Fruit fly (Drosophila melanogaster) whole organism, embryonic: Measurements from ENCODE around the gene Cpsf5.

Experiments used
- Asciz ChIP-seq: fragments of 200-800 bp; sonication (Bioruptor generic); optimal IDR thresholded peaks from 2 replicates; lab custom pipeline; 2017; ENCODE audit warnings: missing biosample characterization, mild to moderate bottlenecking, missing genetic modification characterization, missing genetic modification reagents
- Awh ChIP-seq: fragments of 200-800 bp; sonication (Bioruptor generic); IDR thresholded peaks from 2 replicates; pipeline ENCODE4, ENCODE4 v1.3.6; 2022; ENCODE audit warnings: missing biosample characterization, missing genetic modification characterization
- B-H1 ChIP-seq: fragments of 200-800 bp; sonication (Bioruptor generic); IDR thresholded peaks from 3 replicates; pipeline ENCODE4 v1.3.6; 2022; ENCODE audit warnings: missing biosample characterization, missing genetic modification characterization
- CG10209 ChIP-seq: fragments of 200-800 bp; sonication (Bioruptor generic); optimal IDR thresholded peaks from 3 replicates; lab custom pipeline; 2017; ENCODE audit warnings: missing biosample characterization, mild to moderate bottlenecking, missing genetic modification characterization, missing genetic modification reagents
- CG10543 ChIP-seq: fragments of 200-800 bp; sonication (Bioruptor generic); optimal IDR thresholded peaks from 3 replicates; lab custom pipeline; 2017; ENCODE audit warnings: missing biosample characterization, mild to moderate bottlenecking, missing genetic modification characterization, moderate library complexity
- CG11398 ChIP-seq: fragments of 200-800 bp; sonication (Bioruptor generic); optimal IDR thresholded peaks from 2 replicates; lab custom pipeline; 2016; ENCODE audit warnings: missing biosample characterization, missing genetic modification characterization
- CG14441 ChIP-seq: fragments of 200-800 bp; sonication (Bioruptor generic); IDR thresholded peaks from 2 replicates; pipeline ENCODE4 v1.3.6; 2022; ENCODE audit warnings: missing biosample characterization, missing genetic modification characterization
- CG15011 ChIP-seq: fragments of 200-800 bp; sonication (Bioruptor generic); optimal IDR thresholded peaks from 3 replicates; lab custom pipeline; 2018; ENCODE audit warnings: missing biosample characterization, mild to moderate bottlenecking, missing genetic modification characterization
- CG17186 ChIP-seq: fragments of 200-800 bp; sonication (Bioruptor generic); optimal IDR thresholded peaks from 3 replicates; lab custom pipeline; 2017; ENCODE audit warnings: missing biosample characterization, missing genetic modification reagents, missing genetic modification characterization
- CG17802 ChIP-seq: fragments of 200-800 bp; sonication (Bioruptor generic); optimal IDR thresholded peaks from 2 replicates; lab custom pipeline; 2018; ENCODE audit warnings: missing biosample characterization, mild to moderate bottlenecking, missing genetic modification characterization, moderate library complexity
- CG2116 ChIP-seq: fragments of 200-800 bp; sonication (Bioruptor generic); optimal IDR thresholded peaks from 3 replicates; lab custom pipeline; 2018; ENCODE audit warnings: missing biosample characterization, mild to moderate bottlenecking, missing genetic modification characterization
- CG2889 ChIP-seq: fragments of 200-800 bp; sonication (Bioruptor generic); IDR thresholded peaks from 3 replicates; pipeline ENCODE4 v1.3.6; 2022; ENCODE audit warnings: missing biosample characterization, missing genetic modification characterization
- CG31441 ChIP-seq: fragments of 200-800 bp; sonication (Bioruptor generic); IDR thresholded peaks from 2 replicates; pipeline ENCODE4 v1.3.6; 2022; ENCODE audit warnings: missing biosample characterization, missing genetic modification characterization
- CG32767 ChIP-seq: fragments of 200-800 bp; sonication (Bioruptor generic); IDR thresholded peaks from 2 replicates; pipeline ENCODE4 v1.3.6; 2022; ENCODE audit warnings: missing biosample characterization, missing genetic modification characterization
- CG3726 ChIP-seq: fragments of 200-800 bp; sonication (Bioruptor generic); IDR thresholded peaks from 3 replicates; pipeline ENCODE4, ENCODE4 v1.3.6; 2022; ENCODE audit warnings: missing biosample characterization, missing genetic modification characterization
- CG4730 ChIP-seq: fragments of 200-800 bp; sonication (Bioruptor generic); IDR thresholded peaks from 2 replicates; pipeline ENCODE4 v1.3.6; 2022; ENCODE audit warnings: missing biosample characterization, missing genetic modification characterization
- CG5245 ChIP-seq: fragments of 200-800 bp; sonication (Bioruptor generic); optimal IDR thresholded peaks from 3 replicates; lab custom pipeline; 2016; ENCODE audit warnings: missing biosample characterization, missing genetic modification characterization
- CG7357 ChIP-seq: fragments of 200-800 bp; sonication (Bioruptor generic); IDR thresholded peaks from 3 replicates; pipeline ENCODE4 v1.3.6; 2022; ENCODE audit warnings: missing biosample characterization, missing genetic modification characterization
- CG8388 ChIP-seq: fragments of 200-800 bp; sonication (Bioruptor generic); optimal IDR thresholded peaks from 2 replicates; lab custom pipeline; 2019; ENCODE audit warnings: missing biosample characterization, mild to moderate bottlenecking, missing genetic modification characterization, moderate library complexity
- CG9932 ChIP-seq: fragments of 200-800 bp; sonication (Bioruptor generic); IDR thresholded peaks from 2 replicates; pipeline ENCODE4 v1.3.6; 2022; ENCODE audit warnings: missing biosample characterization, missing genetic modification characterization
- CTCF ChIP-seq: fragments of 200-800 bp; sonication (Bioruptor generic); optimal IDR thresholded peaks from 2 replicates; lab custom pipeline; 2017; ENCODE audit warnings: missing biosample characterization, mild to moderate bottlenecking, missing genetic modification characterization, moderate library complexity
- Chrac-16 ChIP-seq: fragments of 200-800 bp; sonication (Bioruptor generic); optimal IDR thresholded peaks from 3 replicates; lab custom pipeline; 2016; ENCODE audit warnings: missing biosample characterization, missing genetic modification characterization
- CrebB ChIP-seq: fragments of 200-800 bp; sonication (Bioruptor generic); optimal IDR thresholded peaks from 3 replicates; lab custom pipeline; 2018; ENCODE audit warnings: missing biosample characterization, mild to moderate bottlenecking, missing genetic modification characterization
- D19B ChIP-seq: fragments of 200-800 bp; sonication (Bioruptor generic); optimal IDR thresholded peaks from 2 replicates; lab custom pipeline; 2017; ENCODE audit warnings: missing biosample characterization, mild to moderate bottlenecking, missing genetic modification characterization
- Dek ChIP-seq: fragments of 200-800 bp; sonication (Bioruptor generic); optimal IDR thresholded peaks from 3 replicates; lab custom pipeline; 2019; ENCODE audit warnings: missing biosample characterization, mild to moderate bottlenecking, missing genetic modification characterization, moderate library complexity
- Fer1 ChIP-seq: fragments of 200-800 bp; sonication (Bioruptor generic); optimal IDR thresholded peaks from 2 replicates; lab custom pipeline; 2017; ENCODE audit warnings: missing biosample characterization, mild to moderate bottlenecking, missing genetic modification characterization
- Fer2 ChIP-seq: fragments of 200-800 bp; sonication (Bioruptor generic); optimal IDR thresholded peaks from 2 replicates; lab custom pipeline; 2018; ENCODE audit warnings: missing biosample characterization, mild to moderate bottlenecking, missing genetic modification characterization, moderate library complexity
- H2.0 ChIP-seq: fragments of 200-800 bp; sonication (Bioruptor generic); IDR thresholded peaks from 2 replicates; pipeline ENCODE4 v1.3.6; 2022; ENCODE audit warnings: missing biosample characterization, missing genetic modification characterization
- HLH54F ChIP-seq: fragments of 200-800 bp; sonication (Bioruptor generic); optimal IDR thresholded peaks from 3 replicates; lab custom pipeline; 2016; ENCODE audit warnings: missing biosample characterization, missing genetic modification characterization
- Hr3 ChIP-seq: fragments of 200-800 bp; sonication (Bioruptor generic); optimal IDR thresholded peaks from 3 replicates; lab custom pipeline; 2016; ENCODE audit warnings: missing biosample characterization, missing genetic modification characterization
- Hr78 ChIP-seq, 2 experiments: fragments of 200-800 bp in 1 of 2; fragments of >200 bp in 1 of 2; sonication (Bioruptor generic) in 1 of 2; optimal IDR thresholded peaks; 2 replicates each; lab custom pipeline; 2017 to 2019; ENCODE audit warnings: missing biosample characterization in 2 of 2, missing genetic modification characterization in 2 of 2, mild to moderate bottlenecking in 1 of 2, moderate library complexity in 1 of 2
- Hsf ChIP-seq: fragments of 200-800 bp; sonication (Bioruptor generic); optimal IDR thresholded peaks from 3 replicates; lab custom pipeline; 2016; ENCODE audit warnings: missing biosample characterization, missing genetic modification characterization
- NK7.1 ChIP-seq: fragments of 200-800 bp; sonication (Bioruptor generic); optimal IDR thresholded peaks from 3 replicates; lab custom pipeline; 2016; ENCODE audit warnings: missing biosample characterization, missing genetic modification characterization
- Ptx1 ChIP-seq: fragments of 200-800 bp; sonication (Bioruptor generic); IDR thresholded peaks from 2 replicates; pipeline ENCODE4 v1.3.6; 2022; ENCODE audit warnings: missing biosample characterization, missing genetic modification characterization
- ac ChIP-seq: fragments of 200-800 bp; sonication (Bioruptor generic); optimal IDR thresholded peaks from 3 replicates; lab custom pipeline; 2017; ENCODE audit warnings: missing biosample characterization, mild to moderate bottlenecking, missing genetic modification characterization
- bigmax ChIP-seq: fragments of 200-800 bp; sonication (Bioruptor generic); optimal IDR thresholded peaks from 2 replicates; lab custom pipeline; 2018; ENCODE audit warnings: missing biosample characterization, mild to moderate bottlenecking, missing genetic modification characterization
- dmrt99B ChIP-seq: fragments of 200-800 bp; sonication (Bioruptor generic); optimal IDR thresholded peaks from 2 replicates; lab custom pipeline; 2018; ENCODE audit warnings: missing biosample characterization, mild to moderate bottlenecking, missing genetic modification characterization, moderate library complexity
- fd3F ChIP-seq: fragments of 200-800 bp; sonication (Bioruptor generic); optimal IDR thresholded peaks from 2 replicates; lab custom pipeline; 2018; ENCODE audit warnings: missing biosample characterization, mild to moderate bottlenecking, missing genetic modification characterization, moderate library complexity
- gce ChIP-seq: fragments of 200-800 bp; sonication (Bioruptor generic); IDR thresholded peaks from 3 replicates; pipeline ENCODE4 v1.3.6; 2022; ENCODE audit warnings: missing biosample characterization, missing genetic modification characterization
- lov ChIP-seq, 2 experiments: fragments of 200-800 bp in 1 of 2; fragments of >200 bp in 1 of 2; sonication (Bioruptor generic) in 1 of 2; IDR thresholded peaks in 1 of 2; optimal IDR thresholded peaks in 1 of 2; 2 replicates in 1 of 2; 3 replicates in 1 of 2; pipeline versions ENCODE4 v1.3.6 to Lab custom; 2017 to 2022; ENCODE audit warnings: missing biosample characterization in 1 of 2, missing genetic modification characterization in 1 of 2
- mld ChIP-seq: fragments of 200-800 bp; sonication (Bioruptor generic); IDR thresholded peaks from 3 replicates; pipeline ENCODE4 v1.3.6; 2022; ENCODE audit warnings: missing biosample characterization, missing genetic modification characterization; ENCODE audit not compliant: partially characterized antibody
- odd ChIP-seq: fragments of 200-800 bp; sonication (Bioruptor generic); optimal IDR thresholded peaks from 2 replicates; lab custom pipeline; 2017; ENCODE audit warnings: missing biosample characterization, mild to moderate bottlenecking, missing genetic modification characterization
- phol ChIP-seq: fragments of 200-800 bp; sonication (Bioruptor generic); optimal IDR thresholded peaks from 3 replicates; lab custom pipeline; 2018; ENCODE audit warnings: missing biosample characterization, mild to moderate bottlenecking, missing genetic modification characterization, moderate library complexity
- pzg ChIP-seq: fragments of 200-800 bp; sonication (Bioruptor generic); optimal IDR thresholded peaks from 3 replicates; lab custom pipeline; 2018; ENCODE audit warnings: missing biosample characterization, mild to moderate bottlenecking, missing genetic modification characterization, moderate library complexity
- slbo ChIP-seq: fragments of 200-800 bp; sonication (Bioruptor generic); IDR thresholded peaks from 2 replicates; pipeline ENCODE4 v1.3.6; 2022; ENCODE audit warnings: missing biosample characterization, missing genetic modification characterization
- sug ChIP-seq: fragments of 200-800 bp; optimal IDR thresholded peaks from 2 replicates; lab custom pipeline; 2019; ENCODE audit warnings: missing biosample characterization, mild to moderate bottlenecking, missing genetic modification characterization, moderate library complexity
- toy ChIP-seq: fragments of 200-800 bp; sonication (Bioruptor generic); IDR thresholded peaks from 2 replicates; pipeline ENCODE4 v1.3.6; 2022; ENCODE audit warnings: missing biosample characterization, missing genetic modification characterization
- trh ChIP-seq: fragments of 200-800 bp; sonication (Bioruptor generic); optimal IDR thresholded peaks from 2 replicates; lab custom pipeline; 2016; ENCODE audit warnings: missing biosample characterization, missing genetic modification characterization
- unc-4 ChIP-seq: fragments of 200-800 bp; sonication (Bioruptor generic); IDR thresholded peaks from 2 replicates; pipeline ENCODE4 v1.3.6; 2022; ENCODE audit warnings: missing biosample characterization, missing genetic modification characterization; ENCODE audit not compliant: partially characterized antibody
- usp ChIP-seq: fragments of >200 bp; optimal IDR thresholded peaks from 2 replicates; lab custom pipeline; 2017; ENCODE audit warnings: missing biosample characterization, missing genetic modification characterization

The Cpsf5 gene

dm6 chr3L:9457619-9458092 lies 46.8 kb downstream of the Cpsf5 start, which contains the start of gene CG3437 (continued):
- TF ChIP-seq lov (optimal IDR thresholded peaks at IDR 0.05; lab: Kevin White, UChicago) (no peak), lov (GFP tag; IDR thresholded peaks at IDR 0.05; lab: Robert Waterston, UW) (peak; percentile 100), H2.0 (peak; percentile 99), Hr3 (GFP tag; lab: Kevin White, UChicago) (peak; percentile 98), sug (tag; lab: Kevin White, UChicago) (peak; percentile 97), gce (GFP tag; lab: Robert Waterston, UW) (peak; percentile 99), mld (no peak), fd3F (GFP tag; lab: Kevin White, UChicago) (peak; percentile 98), CG9932 (GFP tag; lab: Robert Waterston, UW) (peak; percentile 99), HLH54F (GFP tag; lab: Kevin White, UChicago) (peak; percentile 99), odd (GFP tag; lab: Kevin White, UChicago) (peak; percentile 98), CrebB (tag; lab: Kevin White, UChicago) (peak; percentile 98), CG7357 (GFP tag; lab: Robert Waterston, UW) (peak; percentile 97), pzg (GFP tag; lab: Kevin White, UChicago) (peak; percentile 53), ac (peak; percentile 96), CG2889 (GFP tag; lab: Robert Waterston, UW) (peak; percentile 98), dmrt99B (tag; lab: Kevin White, UChicago) (peak; percentile 98), CG10209 (peak; percentile 99), CG10543 (GFP tag; lab: Kevin White, UChicago) (peak; percentile 97), CG2116 (peak; percentile 90), Hsf (peak; percentile 99), CG4730 (GFP tag; lab: Robert Waterston, UW) (peak; percentile 99), trh (GFP tag; lab: Kevin White, UChicago) (peak; percentile 93), toy (GFP tag; lab: Robert Waterston, UW) (peak; percentile 98), CG14441 (GFP tag; lab: Robert Waterston, UW) (peak; percentile 100), B-H1 (GFP tag; lab: Robert Waterston, UW) (peak; percentile 99), Hr78 (GFP tag; optimal IDR thresholded peaks at IDR 0.05; lab: Kevin White, UChicago) (peak in 1 of 2 experiments; percentile 86), Fer1 (GFP tag; lab: Kevin White, UChicago) (peak; percentile 99), CG17186 (GFP tag; lab: Kevin White, UChicago) (peak; percentile 95), Ptx1 (GFP tag; lab: Robert Waterston, UW) (peak; percentile 100), Dek (tag; lab: Kevin White, UChicago) (peak; percentile 98), CG31441 (GFP tag; lab: Robert Waterston, UW) (peak; percentile 98), CG3726 (GFP tag; lab: Robert Waterston, UW) (peak; percentile 99), CG8388 (peak; percentile 97), bigmax (peak; percentile 77), slbo (GFP tag; lab: Robert Waterston, UW) (peak; percentile 99), usp (GFP tag; lab: Kevin White, UChicago) (no peak), Fer2 (tag; lab: Kevin White, UChicago) (peak; percentile 98), CG11398 (GFP tag; lab: Kevin White, UChicago) (peak; percentile 97), CG5245 (GFP tag; lab: Kevin White, UChicago) (peak; percentile 97), unc-4 (GFP tag; lab: Robert Waterston, UW) (0 out of 2 replicates have a peak, but pooled peaks have one; percentile 30), CG17802 (tag; lab: Kevin White, UChicago) (peak; percentile 93), NK7.1 (GFP tag; lab: Kevin White, UChicago) (peak; percentile 98), Chrac-16 (GFP tag; lab: Kevin White, UChicago) (peak; percentile 98), phol (tag; lab: Kevin White, UChicago) (peak; percentile 100), CG15011 (GFP tag; lab: Kevin White, UChicago) (peak; percentile 98), Awh (peak; percentile 99), Asciz (GFP tag; lab: Kevin White, UChicago) (peak; percentile 98), CG32767 (GFP tag; lab: Robert Waterston, UW) (peak; percentile 98), D19B (GFP tag; lab: Kevin White, UChicago) (peak; percentile 94), CTCF (GFP tag; lab: Kevin White, UChicago) (peak; percentile 76)
